Worm (Caenorhabditis elegans): Measurements from ENCODE around the gene cogc-8.

The cogc-8 gene

DNA sequence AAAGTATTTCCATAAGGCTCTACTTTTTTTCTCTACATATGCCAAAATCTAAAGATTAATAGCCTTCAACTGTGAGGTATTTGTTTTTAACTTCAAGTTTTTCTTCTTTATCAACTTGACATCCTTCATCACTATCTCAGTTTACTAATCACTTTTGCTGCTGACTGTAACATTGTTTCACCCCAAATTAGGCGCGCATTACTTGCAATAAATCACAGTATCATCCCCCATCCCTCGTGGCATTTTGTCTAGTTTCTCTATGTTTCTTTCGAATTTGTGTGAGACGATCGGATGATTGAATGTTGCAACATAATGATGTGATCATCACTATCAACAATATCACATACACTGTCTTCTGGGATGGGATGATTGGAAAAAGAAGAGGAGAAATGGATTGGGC, 7.2 kb downstream of the cogc-8 start:
- peak; percentile 69 to 95 for TF ChIP-seq mdl-1 (tag; optimal IDR thresholded peaks at IDR 0.05)
- TF ChIP-seq mxl-3 (GFP tag; optimal IDR thresholded peaks at IDR 0.05): peak; percentile 73
- TF ChIP-seq hlh-30 (tag; optimal IDR thresholded peaks at IDR 0.05; ENCODE audit: insufficient read depth): peak; percentile 85
- TF ChIP-seq gei-8 (GFP tag; optimal IDR thresholded peaks at IDR 0.05): no peak
- TF ChIP-seq cey-2 (tag; optimal IDR thresholded peaks at IDR 0.05; ENCODE audit: borderline replicate concordance, insufficient read depth): peak; percentile 51
- TF ChIP-seq hlh-11 (tag; optimal IDR thresholded peaks at IDR 0.05): peak; percentile 66
- TF ChIP-seq tra-1 (GFP tag; IDR thresholded peaks at IDR 0.05): 0 out of 2 replicates have a peak, but pooled peaks have one; percentile 47
- TF ChIP-seq mes-2 (tag; optimal IDR thresholded peaks at IDR 0.05; ENCODE audit: poor library complexity, severe bottlenecking): no peak
- peak; percentile 13; the same call in 1 of the 2 replicates for TF ChIP-seq dmd-6 (GFP tag; IDR thresholded peaks at IDR 0.05)
- no peak for TF ChIP-seq hif-1 (tag; optimal IDR thresholded peaks at IDR 0.05)
- peak; percentile 78 for TF ChIP-seq nhr-28 (tag; optimal IDR thresholded peaks at IDR 0.05)
- TF ChIP-seq unc-62 (GFP tag; optimal IDR thresholded peaks at IDR 0.05 in 1 of 2): peak in 1 of 2 experiments; percentile 88
- no peak for TF ChIP-seq unc-62 (tag; optimal IDR thresholded peaks at IDR 0.05)
- peak; percentile 51; the same call in 1 of the 2 replicates for TF ChIP-seq ceh-20 (GFP tag; IDR thresholded peaks at IDR 0.05)
- peak; percentile 2 for TF ChIP-seq lin-13 (GFP tag; optimal IDR thresholded peaks at IDR 0.05)

- TF ChIP-seq aha-1 (tag) (peak; percentile 64), jun-1 (tag; optimal IDR thresholded peaks at IDR 0.05) (no peak), php-3 (GFP tag; IDR thresholded peaks at IDR 0.05) (no peak)
Measured at ce11 chrIV:252454-252853, 12.2 kb downstream of the cogc-8 start, which contains the start of gene grl-19. grl-19 (minus strand) TSS chrIV:252554.

ce11 chrIV:255379-255857, 15.2 kb downstream of the cogc-8 start, which contains the start of gene rcat-1:
rcat-1 (minus strand) TSS chrIV:255429.
- TF ChIP-seq ceh-32 (tag; optimal IDR thresholded peaks at IDR 0.05; ENCODE audit: poor library complexity) (no peak), vab-7 (GFP tag; IDR thresholded peaks at IDR 0.05) (no peak), snpc-1.2 (GFP tag; IDR thresholded peaks at IDR 0.05) (no peak), F44E2.7 (GFP tag; IDR thresholded peaks at IDR 0.05) (no peak), nhr-237 (tag; optimal IDR thresholded peaks at IDR 0.05) (no peak), ceh-28 (tag; optimal IDR thresholded peaks at IDR 0.05) (no peak), nhr-6 (tag; optimal IDR thresholded peaks at IDR 0.05) (peak; percentile 89), tag-97 (GFP tag; IDR thresholded peaks at IDR 0.05) (no peak), zip-11 (GFP tag; IDR thresholded peaks at IDR 0.05) (no peak), dpl-1 (GFP tag; optimal IDR thresholded peaks at IDR 0.05) (peak; percentile 95), daf-16 (GFP tag; optimal IDR thresholded peaks at IDR 0.05) (no peak), daf-16 (tag; optimal IDR thresholded peaks at IDR 0.05) (no peak), nhr-76 (tag; optimal IDR thresholded peaks at IDR 0.05) (no peak), zfp-3 (GFP tag; conservative IDR thresholded peaks at IDR 0.05) (no peak), nhr-41 (GFP tag; IDR thresholded peaks at IDR 0.05) (no peak), ceh-20 (GFP tag; IDR thresholded peaks at IDR 0.05) (no peak), jun-1 (tag; optimal IDR thresholded peaks at IDR 0.05) (no peak), mxl-2 (GFP tag; conservative IDR thresholded peaks at IDR 0.05) (no peak), R02D3.7 (tag; optimal IDR thresholded peaks at IDR 0.05) (peak; percentile 100), ztf-7 (tag; optimal IDR thresholded peaks at IDR 0.05) (peak; percentile 22), Y5F2A.4 (GFP tag; optimal IDR thresholded peaks at IDR 0.05) (no peak), hlh-11 (tag; optimal IDR thresholded peaks at IDR 0.05) (peak; percentile 1), mes-2 (tag; optimal IDR thresholded peaks at IDR 0.05; ENCODE audit: poor library complexity, severe bottlenecking) (peak; percentile 92), F10B5.3 (tag; optimal IDR thresholded peaks at IDR 0.05) (no peak), hmg-1.1 (GFP tag; IDR thresholded peaks at IDR 0.05) (peak; percentile 49; the same call in 1 of the 2 replicates), F37D6.2 (tag; optimal IDR thresholded peaks at IDR 0.05) (no peak), hlh-30 (tag; optimal IDR thresholded peaks at IDR 0.05; ENCODE audit: insufficient read depth) (peak; percentile 88), fkh-10 (GFP tag; optimal IDR thresholded peaks at IDR 0.05) (no peak), snpc-4 (tag; optimal IDR thresholded peaks at IDR 0.05) (no peak), lin-29 (GFP tag; IDR thresholded peaks at IDR 0.05) (no peak), daf-12 (tag; optimal IDR thresholded peaks at IDR 0.05) (no peak), skn-1 (tag; optimal IDR thresholded peaks at IDR 0.05) (no peak), daf-8 (GFP tag; IDR thresholded peaks at IDR 0.05) (no peak), nhr-25 (tag; optimal IDR thresholded peaks at IDR 0.05; ENCODE audit: borderline replicate concordance, insufficient read depth) (peak; percentile 40)

All from whole organism, L4 larva.